Fruit fly (Drosophila melanogaster) S2 (cell line): ENCODE data around the gene Drak.

Experiments
- CG8478 ChIP-seq: fragments of >200 bp; optimal IDR thresholded peaks from 2 replicates; lab custom pipeline; 2018
- CTCF ChIP-seq, 2 experiments: fragments of >200 bp; optimal IDR thresholded peaks; 2 replicates each; lab custom pipeline; 2018

- TF ChIP-seq CG8478 (lab: Kevin White, UChicago) (no peak), CTCF (optimal IDR thresholded peaks at IDR 0.05; lab: Kevin White, UChicago) (no peak)
These were observed 28.9 kb downstream of the Drak start for dm6 chrX:11521561-11522546.
